Worm (Caenorhabditis elegans): ENCODE measurements around the gene F25E5.1.

DNA sequence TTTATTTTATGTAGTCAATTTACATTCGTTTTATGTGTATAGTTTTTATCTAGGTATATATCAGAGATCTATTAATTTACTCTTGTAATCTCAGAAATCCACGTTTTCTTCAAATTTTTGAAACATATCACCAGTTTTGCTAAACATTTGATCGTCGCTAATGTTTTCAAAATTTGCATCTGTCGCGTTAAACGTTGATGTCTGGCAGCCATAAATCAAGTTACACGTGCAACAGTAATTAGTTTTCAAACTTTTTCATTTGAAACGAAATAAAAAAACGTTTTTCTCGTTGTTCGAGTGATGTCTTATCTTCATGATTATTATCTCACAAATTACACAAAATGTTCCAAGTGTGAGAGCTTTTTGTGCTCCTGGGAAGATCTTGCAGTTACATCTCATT, 31.8 kb downstream of the F25E5.1 start, which contains the start of gene srh-79:
- TF ChIP-seq fkh-10 (GFP tag; optimal IDR thresholded peaks at IDR 0.05) (no peak), pha-4 (GFP tag; IDR thresholded peaks at IDR 0.05) (no peak), pha-4 (tag; optimal IDR thresholded peaks at IDR 0.05) (no peak), zag-1 (tag; optimal IDR thresholded peaks at IDR 0.05) (no peak), lir-3 (tag; optimal IDR thresholded peaks at IDR 0.05) (no peak), unc-62 (GFP tag; optimal IDR thresholded peaks at IDR 0.05 in 1 of 2) (no peak), unc-62 (tag; optimal IDR thresholded peaks at IDR 0.05) (no peak), rbr-2 (tag; optimal IDR thresholded peaks at IDR 0.05) (no peak), aly-2 (tag; optimal IDR thresholded peaks at IDR 0.05) (no peak), ztf-11 (tag; optimal IDR thresholded peaks at IDR 0.05) (no peak), fos-1 (tag; optimal IDR thresholded peaks at IDR 0.05) (no peak), tra-1 (GFP tag; IDR thresholded peaks at IDR 0.05) (no peak), R02D3.7 (tag; optimal IDR thresholded peaks at IDR 0.05) (no peak), mdl-1 (tag; optimal IDR thresholded peaks at IDR 0.05) (no peak)
